Worm (Caenorhabditis elegans): ENCODE measurements around the gene col-102.

ce11 chrIV:630598-630997 is 26.4 kb downstream of the col-102 start:
- TF ChIP-seq egl-27 (tag; optimal IDR thresholded peaks at IDR 0.05) (no peak), ama-1 (optimal IDR thresholded peaks at IDR 0.05) (no peak), ceh-82 (tag; optimal IDR thresholded peaks at IDR 0.05) (no peak), fos-1 (tag; optimal IDR thresholded peaks at IDR 0.05) (no peak), unc-62 (GFP tag; optimal IDR thresholded peaks at IDR 0.05) (no peak), nhr-23 (tag; optimal IDR thresholded peaks at IDR 0.05) (no peak), lin-11 (tag; optimal IDR thresholded peaks at IDR 0.05) (no peak)

Data from whole organism, L2 larva.